Fruit fly (Drosophila melanogaster): Measurements from ENCODE around the gene CG10600.
A peak's percentile ranks its signal among the peaks of the same experiment; 100 is the strongest.

- no peak for TF ChIP-seq usp (GFP tag; optimal IDR thresholded peaks at IDR 0.05)
- peak; percentile 46 for TF ChIP-seq OdsH (GFP tag; optimal IDR thresholded peaks at IDR 0.05)
These were observed 4.1 kb upstream of the CG10600 start for dm6 chr2L:18843560-18843959.
